Worm (Caenorhabditis elegans) whole organism, early embryonic: ENCODE measurements around the gene fbxb-96.
"Not testable (repeated sequence)": the region's sequence is repeated elsewhere in the genome, so short reads cannot be mapped to it uniquely, and the experiment has no call there.

Source experiments
- B0310.2 ChIP-seq: sonication (generic microtip); optimal IDR thresholded peaks from 2 replicates; lab custom pipeline; 2016; ENCODE audit warnings: mild to moderate bottlenecking, missing genetic modification characterization, missing compliant biosample characterization
- F13C5.2 ChIP-seq: sonication (generic microtip); optimal IDR thresholded peaks from 2 replicates; lab custom pipeline; 2017; ENCODE audit warnings: mild to moderate bottlenecking, missing genetic modification characterization, inconsistent platforms, missing compliant biosample characterization
- aly-1 ChIP-seq: sonication (generic microtip); optimal IDR thresholded peaks from 2 replicates; lab custom pipeline; 2016; ENCODE audit warnings: missing genetic modification characterization, missing compliant biosample characterization
- ama-1 ChIP-seq: fragments of 150-350 bp; optimal IDR thresholded peaks from 2 replicates; lab custom pipeline; 2014
- ceh-13 ChIP-seq: fragments of 200-800 bp; sonication (Bioruptor generic); optimal IDR thresholded peaks from 2 replicates; lab custom pipeline; 2018; ENCODE audit warnings: mild to moderate bottlenecking, missing genetic modification characterization, missing compliant biosample characterization
- ceh-36 ChIP-seq: sonication (generic microtip); optimal IDR thresholded peaks from 2 replicates; lab custom pipeline; 2016; ENCODE audit warnings: missing genetic modification characterization, inconsistent platforms, missing compliant biosample characterization
- ets-7 ChIP-seq: sonication (generic microtip); optimal IDR thresholded peaks from 2 replicates; lab custom pipeline; 2016; ENCODE audit warnings: missing genotype, missing genetic modification characterization, missing compliant biosample characterization
- flt-1 ChIP-seq: fragments of 200-800 bp; sonication (Bioruptor generic); IDR thresholded peaks from 2 replicates; pipeline ENCODE4 v1.3.6; 2022; ENCODE audit warnings: missing genetic modification characterization, missing compliant biosample characterization
- hmbx-1 ChIP-seq: sonication (generic microtip); optimal IDR thresholded peaks from 2 replicates; lab custom pipeline; 2016; ENCODE audit warnings: mild to moderate bottlenecking, missing genetic modification characterization, missing compliant biosample characterization
- hmg-4 ChIP-seq: fragments of 200-800 bp; sonication (Bioruptor generic); optimal IDR thresholded peaks from 2 replicates; lab custom pipeline; 2018; ENCODE audit warnings: mild to moderate bottlenecking, missing genetic modification characterization, missing compliant biosample characterization
- hnd-1 ChIP-seq: sonication (generic microtip); optimal IDR thresholded peaks from 2 replicates; lab custom pipeline; 2016; ENCODE audit warnings: missing genetic modification characterization, missing compliant biosample characterization
- pes-1 ChIP-seq: fragments of 200-800 bp; sonication (Bioruptor generic); IDR thresholded peaks from 2 replicates; pipeline ENCODE4 v1.3.6; 2022; ENCODE audit warnings: missing genetic modification reagents, missing genetic modification characterization, missing compliant biosample characterization
- scrt-1 ChIP-seq: fragments of 200-800 bp; sonication (Bioruptor generic); IDR thresholded peaks from 2 replicates; pipeline ENCODE4 v1.3.6; 2022; ENCODE audit warnings: missing genetic modification characterization, missing compliant biosample characterization
- sea-1 ChIP-seq: fragments of 200-800 bp; sonication (Bioruptor generic); conservative IDR thresholded peaks from 2 replicates; pipeline ENCODE4 v1.3.6; 2022; ENCODE audit warnings: missing genetic modification characterization, missing compliant biosample characterization
- tbx-11 ChIP-seq: fragments of 200-800 bp; sonication (Bioruptor generic); IDR thresholded peaks from 2 replicates; pipeline ENCODE4 v1.3.6; 2022; ENCODE audit warnings: missing genetic modification characterization, missing compliant biosample characterization
- tbx-37 ChIP-seq: fragments of 200-800 bp; sonication (Bioruptor generic); conservative IDR thresholded peaks from 2 replicates; pipeline ENCODE4 v1.3.6; 2022; ENCODE audit warnings: missing genetic modification reagents, missing genetic modification characterization, missing compliant biosample characterization
- tra-4 ChIP-seq: sonication (generic microtip); optimal IDR thresholded peaks from 2 replicates; lab custom pipeline; 2017; ENCODE audit warnings: missing genetic modification characterization, missing compliant biosample characterization

Gene fbxb-96

DNA sequence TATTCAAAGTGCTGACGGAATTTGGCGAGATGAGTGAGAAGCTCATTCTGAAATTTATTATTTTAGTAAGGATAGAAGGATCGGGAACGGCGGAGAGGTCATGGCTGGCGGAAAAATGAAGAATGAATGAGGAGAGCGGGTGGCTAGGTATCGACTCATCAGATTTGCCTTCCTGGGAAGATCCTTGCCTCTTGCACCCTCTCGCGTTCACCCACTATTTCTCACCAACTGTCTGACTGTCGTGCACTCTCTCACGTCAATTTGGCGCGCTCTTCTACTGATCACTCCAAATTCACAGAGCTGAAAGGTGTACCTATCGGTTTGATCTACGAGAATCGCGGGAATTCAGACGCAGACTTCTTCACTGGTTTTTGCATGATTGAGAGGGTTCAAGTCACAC is 2.1 kb downstream of the fbxb-96 start, which contains the start of gene fbxb-97:
Gene fbxb-97 (minus strand): TSS at position 53 of the 400 bp plus-strand sequence.
- TF ChIP-seq B0310.2 (no peak), ets-7 (tag; lab: Kevin White, UChicago) (no peak)

ce11 chrII:1844552-1844951 is 5.6 kb downstream of the fbxb-96 start:
- TF ChIP-seq ama-1 (lab: Kevin White, UChicago) (no peak), ceh-36 (no peak), pes-1 (GFP tag; lab: Robert Waterston, UW) (no peak), tbx-11 (GFP tag; lab: Robert Waterston, UW) (no peak), tra-4 (tag; lab: Kevin White, UChicago) (no peak), B0310.2 (no peak), sea-1 (GFP tag; lab: Robert Waterston, UW) (no peak), hmg-4 (GFP tag; lab: Kevin White, UChicago) (no peak), hnd-1 (tag; lab: Kevin White, UChicago) (no peak), tbx-37 (GFP tag; lab: Robert Waterston, UW) (no peak), hmbx-1 (no peak), aly-1 (no peak), ets-7 (tag; lab: Kevin White, UChicago) (no peak), scrt-1 (GFP tag; lab: Robert Waterston, UW) (no peak), flt-1 (GFP tag; lab: Robert Waterston, UW) (no peak)

ce11 chrII:1842894-1843293 is 7.3 kb downstream of the fbxb-96 start, which contains the start of the genes C52E2.5 and C52E2.4:
TSS of gene C52E2.5 (minus strand) at chrII:1842936.
TSS of gene C52E2.4 (plus strand) at chrII:1843145.
- TF ChIP-seq hmbx-1 (no peak), F13C5.2 (tag; lab: Kevin White, UChicago) (no peak), ceh-36 (no peak), ets-7 (tag; lab: Kevin White, UChicago) (no peak), sea-1 (GFP tag; lab: Robert Waterston, UW) (no peak), aly-1 (no peak), ceh-13 (GFP tag; lab: Kevin White, UChicago) (no peak), tra-4 (tag; lab: Kevin White, UChicago) (no peak), tbx-37 (GFP tag; lab: Robert Waterston, UW) (no peak), ama-1 (lab: Kevin White, UChicago) (no peak), pes-1 (GFP tag; lab: Robert Waterston, UW) (no peak), scrt-1 (GFP tag; lab: Robert Waterston, UW) (no peak), tbx-11 (GFP tag; lab: Robert Waterston, UW) (no peak), hnd-1 (tag; lab: Kevin White, UChicago) (no peak), hmg-4 (GFP tag; lab: Kevin White, UChicago) (no peak)

- TF ChIP-seq ceh-13 (GFP tag; lab: Kevin White, UChicago) (no peak), aly-1 (no peak), hnd-1 (tag; lab: Kevin White, UChicago) (no peak), pes-1 (GFP tag; lab: Robert Waterston, UW) (no peak), sea-1 (GFP tag; lab: Robert Waterston, UW) (no peak), F13C5.2 (tag; lab: Kevin White, UChicago) (no peak), ceh-36 (no peak), tra-4 (tag; lab: Kevin White, UChicago) (no peak), ama-1 (lab: Kevin White, UChicago) (no peak), hmg-4 (GFP tag; lab: Kevin White, UChicago) (no peak), tbx-11 (GFP tag; lab: Robert Waterston, UW) (no peak), scrt-1 (GFP tag; lab: Robert Waterston, UW) (no peak), tbx-37 (GFP tag; lab: Robert Waterston, UW) (no peak), hmbx-1 (no peak), flt-1 (GFP tag; lab: Robert Waterston, UW) (no peak), ets-7 (tag; lab: Kevin White, UChicago) (no peak), B0310.2 (no peak)
These were observed 14.0 kb downstream of the fbxb-96 start, which contains the start of gene T08E11.1 for ce11 chrII:1836204-1836603. TSS of gene T08E11.1 (plus strand) at chrII:1836504.

ce11 chrII:1831883-1832388 is 18.3 kb downstream of the fbxb-96 start, which contains the start of gene math-39:
TSS of gene math-39 (plus strand) at chrII:1832338.
- TF ChIP-seq tbx-37 (GFP tag; lab: Robert Waterston, UW) (no peak), pes-1 (GFP tag; lab: Robert Waterston, UW) (no peak), F13C5.2 (tag; lab: Kevin White, UChicago) (no peak), ceh-36 (no peak), B0310.2 (no peak), hnd-1 (tag; lab: Kevin White, UChicago) (no peak), tbx-11 (GFP tag; lab: Robert Waterston, UW) (no peak), scrt-1 (GFP tag; lab: Robert Waterston, UW) (no peak), ets-7 (tag; lab: Kevin White, UChicago) (no peak), hmg-4 (GFP tag; lab: Kevin White, UChicago) (no peak), hmbx-1 (no peak), ceh-13 (GFP tag; lab: Kevin White, UChicago) (no peak), tra-4 (tag; lab: Kevin White, UChicago) (no peak)

- no peak for TF ChIP-seq hmbx-1
- no peak for TF ChIP-seq tbx-37 (GFP tag; lab: Robert Waterston, UW)
- no peak for TF ChIP-seq ceh-36
- TF ChIP-seq F13C5.2 (tag; lab: Kevin White, UChicago), result no peak
- TF ChIP-seq ets-7 (tag; lab: Kevin White, UChicago), result no peak
- no peak for TF ChIP-seq hnd-1 (tag; lab: Kevin White, UChicago)
- no peak for TF ChIP-seq ama-1 (lab: Kevin White, UChicago)
- TF ChIP-seq ceh-13 (GFP tag; lab: Kevin White, UChicago), result no peak
- no peak for TF ChIP-seq flt-1 (GFP tag; lab: Robert Waterston, UW)
- no peak for TF ChIP-seq aly-1
- no peak for TF ChIP-seq hmg-4 (GFP tag; lab: Kevin White, UChicago)
- TF ChIP-seq pes-1 (GFP tag; lab: Robert Waterston, UW), result no peak
These were observed 20.0 kb downstream of the fbxb-96 start, which contains the start of gene math-40 for ce11 chrII:1830182-1830682. TSS of gene math-40 (plus strand) at chrII:1830632.

DNA sequence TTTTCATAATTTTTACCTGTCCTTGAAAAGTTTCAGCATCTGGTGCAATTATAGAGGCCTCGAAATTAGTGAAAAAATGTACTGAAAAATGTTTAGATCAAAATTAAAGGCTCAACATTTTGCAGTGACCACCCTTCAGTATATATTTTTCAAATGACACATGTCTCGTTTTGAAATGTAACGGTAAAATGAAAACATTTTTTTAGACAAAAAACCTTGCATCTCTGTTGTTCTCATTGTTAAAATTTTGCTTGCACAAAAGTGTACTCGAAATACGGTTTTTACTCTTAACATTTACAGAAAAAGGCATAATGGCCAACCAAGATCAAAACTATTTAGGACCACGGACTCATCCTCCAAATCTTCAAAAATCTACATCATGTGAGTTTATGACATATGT is 25.9 kb downstream of the fbxb-96 start, which contains the start of gene math-41:
Gene math-41 (plus strand): TSS at position 301 of the 400 bp plus-strand sequence.
- TF ChIP-seq sea-1 (GFP tag; lab: Robert Waterston, UW); F13C5.2 (tag; lab: Kevin White, UChicago); tbx-11 (GFP tag; lab: Robert Waterston, UW): not testable (repeated sequence)
